Fruit fly (Drosophila melanogaster): ENCODE data around the gene eIF5B.

Gene eIF5B

DNA sequence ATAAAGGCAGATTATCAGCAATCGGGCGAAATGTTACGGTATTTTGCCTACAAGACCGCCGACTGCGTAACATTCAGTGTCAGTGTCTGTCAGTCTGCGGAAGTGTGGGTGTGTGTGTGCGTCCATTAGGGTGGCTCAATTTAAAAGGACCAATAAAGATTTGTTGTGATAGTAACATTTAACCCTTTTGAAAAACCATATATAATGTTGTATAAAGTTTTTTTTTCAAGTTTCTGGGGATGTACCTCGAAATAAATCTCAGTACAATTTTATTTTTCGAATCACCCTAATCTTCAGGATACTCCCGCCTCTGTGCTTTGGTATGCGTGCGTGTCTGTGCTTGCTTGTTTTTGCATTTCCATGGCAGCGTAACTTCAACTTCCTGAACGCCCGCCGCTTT is 12.0 kb upstream of the eIF5B start (continued):
- TF ChIP-seq lola (GFP tag; optimal IDR thresholded peaks at IDR 0.05) (peak in 1 of 3 experiments; percentile 2), ase (GFP tag; IDR thresholded peaks at IDR 0.05) (peak; percentile 41; the same call in 1 of the 3 replicates), mirr (GFP tag; optimal IDR thresholded peaks at IDR 0.05) (peak; percentile 44), CG10462 (GFP tag; optimal IDR thresholded peaks at IDR 0.05) (no peak), CG15011 (GFP tag; optimal IDR thresholded peaks at IDR 0.05) (peak; percentile 44), ranshi (GFP tag; IDR thresholded peaks at IDR 0.05) (peak; percentile 82), dmrt99B (tag; optimal IDR thresholded peaks at IDR 0.05) (peak; percentile 76), Mes4 (GFP tag; optimal IDR thresholded peaks at IDR 0.05) (peak; percentile 41), Dref (GFP tag; IDR thresholded peaks at IDR 0.05) (no peak), NK7.1 (GFP tag; optimal IDR thresholded peaks at IDR 0.05) (peak; percentile 38), nerfin-2 (GFP tag; IDR thresholded peaks at IDR 0.05; ENCODE audit: partially characterized antibody) (no peak), CG14667 (GFP tag; IDR thresholded peaks at IDR 0.05) (no peak), sna (GFP tag; IDR thresholded peaks at IDR 0.05; ENCODE audit: partially characterized antibody) (no peak), cg (GFP tag; optimal IDR thresholded peaks at IDR 0.05) (peak; percentile 21), esg (GFP tag; conservative IDR thresholded peaks at IDR 0.05) (peak; percentile 62), CG1602 (GFP tag; optimal IDR thresholded peaks at IDR 0.05) (no peak), Sry-δ (GFP tag; optimal IDR thresholded peaks at IDR 0.05) (no peak), Dp (GFP tag; optimal IDR thresholded peaks at IDR 0.05) (no peak), CG6654 (GFP tag; optimal IDR thresholded peaks at IDR 0.05) (peak; percentile 20), CG10321 (GFP tag; IDR thresholded peaks at IDR 0.05) (no peak), CG17361 (GFP tag; IDR thresholded peaks at IDR 0.05) (peak; percentile 13; the same call in 1 of the 3 replicates), CG30403 (GFP tag; optimal IDR thresholded peaks at IDR 0.05) (peak; percentile 64), bbx (GFP tag; IDR thresholded peaks at IDR 0.05; ENCODE audit: partially characterized antibody) (no peak), CG16815 (GFP tag; optimal IDR thresholded peaks at IDR 0.05) (peak; percentile 3), CG16863 (GFP tag; optimal IDR thresholded peaks at IDR 0.05) (peak; percentile 65), CG12104 (GFP tag; optimal IDR thresholded peaks at IDR 0.05) (peak; percentile 21), Xrp1 (GFP tag; IDR thresholded peaks at IDR 0.05) (peak; percentile 77), CG18764 (GFP tag; optimal IDR thresholded peaks at IDR 0.05) (no peak), CG7928 (GFP tag; optimal IDR thresholded peaks at IDR 0.05) (peak; percentile 36), kni (GFP tag; optimal IDR thresholded peaks at IDR 0.05) (no peak), bowl (GFP tag; IDR thresholded peaks at IDR 0.05) (peak; percentile 44; the same call in 1 of the 2 replicates), pan (optimal IDR thresholded peaks at IDR 0.05) (no peak), pan (GFP tag; optimal IDR thresholded peaks at IDR 0.05 in 1 of 2, IDR thresholded peaks at IDR 0.05 in 1 of 2) (peak in 1 of 2 experiments; percentile 83), NC2β (GFP tag; optimal IDR thresholded peaks at IDR 0.05) (no peak), MBD-R2 (GFP tag; IDR thresholded peaks at IDR 0.05) (peak; percentile 60; the same call in 1 of the 2 replicates), CG4404 (GFP tag; IDR thresholded peaks at IDR 0.05) (0 out of 2 replicates have a peak, but pooled peaks have one; percentile 14), bcd (GFP tag; optimal IDR thresholded peaks at IDR 0.05) (peak; percentile 50), slbo (GFP tag; IDR thresholded peaks at IDR 0.05) (peak; percentile 77), CG17359 (tag; optimal IDR thresholded peaks at IDR 0.05) (peak; percentile 75), Sox102F (GFP tag; optimal IDR thresholded peaks at IDR 0.05) (peak; percentile 59), CG1647 (GFP tag; optimal IDR thresholded peaks at IDR 0.05) (peak; percentile 35), crol (GFP tag; IDR thresholded peaks at IDR 0.05) (no peak), chif (GFP tag; optimal IDR thresholded peaks at IDR 0.05) (peak; percentile 34 to 64), Neu2 (GFP tag; optimal IDR thresholded peaks at IDR 0.05; ENCODE audit: borderline replicate concordance) (no peak), sr (GFP tag; IDR thresholded peaks at IDR 0.05) (no peak), Meics (GFP tag; optimal IDR thresholded peaks at IDR 0.05) (peak; percentile 89), schlank (tag; optimal IDR thresholded peaks at IDR 0.05) (peak; percentile 79), CG14014 (GFP tag; IDR thresholded peaks at IDR 0.05) (peak; percentile 86), CG9437 (GFP tag; optimal IDR thresholded peaks at IDR 0.05) (peak; percentile 33), Abd-B (GFP tag; optimal IDR thresholded peaks at IDR 0.05) (peak; percentile 17), CG10565 (GFP tag; optimal IDR thresholded peaks at IDR 0.05) (no peak)
